Worm (Caenorhabditis elegans) whole organism, L4/young adult: ENCODE data around the gene B0454.26.

Source experiments
- W03F9.2 ChIP-seq: fragments of 150-350 bp; optimal IDR thresholded peaks from 2 replicates; lab custom pipeline; 2014; ENCODE audit warnings: missing biosample characterization, missing genetic modification characterization
- dao-5 ChIP-seq: sonication (generic microtip); optimal IDR thresholded peaks from 2 replicates; lab custom pipeline; 2016; ENCODE audit warnings: missing genotype, missing genetic modification characterization, moderate library complexity, missing compliant biosample characterization
- him-1 ChIP-seq: sonication (generic microtip); optimal IDR thresholded peaks from 2 replicates; lab custom pipeline; 2016; ENCODE audit warnings: missing genotype, missing genetic modification reagents, missing genetic modification characterization, missing compliant biosample characterization

- no peak for TF ChIP-seq him-1 (tag; lab: Kevin White, UChicago)
- no peak for TF ChIP-seq W03F9.2
- no peak for TF ChIP-seq dao-5 (tag; lab: Kevin White, UChicago)
Observed at ce11 chrII:2996721-2997120, 41.6 kb downstream of the B0454.26 start, which contains the start of gene lido-8.
